Fruit fly (Drosophila melanogaster): ENCODE measurements around the gene CG11693.

CG11693 gene

dm6 chr3R:8310678-8311077 is at the start of gene CG11693:
CG11693 (minus strand) TSS chr3R:8310778.
- TF ChIP-seq h (optimal IDR thresholded peaks at IDR 0.05), result no peak
- no peak for TF ChIP-seq insv (optimal IDR thresholded peaks at IDR 0.05)
- TF ChIP-seq Myc (optimal IDR thresholded peaks at IDR 0.05), result no peak
- TF ChIP-seq Sin3A (optimal IDR thresholded peaks at IDR 0.05), result no peak
- TF ChIP-seq ttk (optimal IDR thresholded peaks at IDR 0.05), result no peak
- TF ChIP-seq psq (optimal IDR thresholded peaks at IDR 0.05), result no peak

- TF ChIP-seq ttk (optimal IDR thresholded peaks at IDR 0.05) (no peak), insv (optimal IDR thresholded peaks at IDR 0.05) (no peak), Myc (optimal IDR thresholded peaks at IDR 0.05) (no peak), psq (optimal IDR thresholded peaks at IDR 0.05) (no peak), Sin3A (optimal IDR thresholded peaks at IDR 0.05) (no peak), h (optimal IDR thresholded peaks at IDR 0.05) (no peak)
Observed at dm6 chr3R:8358004-8358403, 47.4 kb upstream of the CG11693 start.

DNA sequence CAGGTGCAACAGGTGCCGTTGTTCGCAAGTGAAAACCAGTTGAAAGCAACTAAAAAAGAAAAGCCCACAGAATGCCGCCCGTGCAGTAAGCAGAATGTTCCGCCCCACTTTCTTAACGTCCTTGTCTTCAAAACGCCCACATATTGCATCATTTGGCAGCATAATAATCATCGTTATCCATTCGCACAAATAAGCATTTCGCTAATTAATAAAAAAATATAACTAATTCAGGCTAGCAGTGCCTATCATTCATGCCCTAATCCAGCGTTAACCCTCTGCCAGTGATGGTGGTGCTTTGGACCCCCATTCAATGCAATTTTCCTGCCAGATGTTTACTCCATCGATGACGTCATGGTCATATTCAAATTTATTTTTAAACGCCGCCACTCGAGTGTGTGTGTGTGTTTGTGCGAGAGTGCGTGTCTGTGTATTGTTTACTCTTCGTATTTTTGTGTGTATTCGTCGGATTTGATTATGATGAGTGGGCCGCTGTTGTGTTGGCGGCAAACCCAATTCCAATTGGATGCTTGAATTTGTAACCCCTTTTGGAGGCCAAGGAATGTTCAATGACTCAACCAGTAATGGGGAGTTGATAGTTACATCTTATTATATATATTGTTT is 46.9 kb upstream of the CG11693 start:
- TF ChIP-seq Sin3A (optimal IDR thresholded peaks at IDR 0.05) (no peak), psq (optimal IDR thresholded peaks at IDR 0.05) (no peak), h (optimal IDR thresholded peaks at IDR 0.05) (no peak)

DNA sequence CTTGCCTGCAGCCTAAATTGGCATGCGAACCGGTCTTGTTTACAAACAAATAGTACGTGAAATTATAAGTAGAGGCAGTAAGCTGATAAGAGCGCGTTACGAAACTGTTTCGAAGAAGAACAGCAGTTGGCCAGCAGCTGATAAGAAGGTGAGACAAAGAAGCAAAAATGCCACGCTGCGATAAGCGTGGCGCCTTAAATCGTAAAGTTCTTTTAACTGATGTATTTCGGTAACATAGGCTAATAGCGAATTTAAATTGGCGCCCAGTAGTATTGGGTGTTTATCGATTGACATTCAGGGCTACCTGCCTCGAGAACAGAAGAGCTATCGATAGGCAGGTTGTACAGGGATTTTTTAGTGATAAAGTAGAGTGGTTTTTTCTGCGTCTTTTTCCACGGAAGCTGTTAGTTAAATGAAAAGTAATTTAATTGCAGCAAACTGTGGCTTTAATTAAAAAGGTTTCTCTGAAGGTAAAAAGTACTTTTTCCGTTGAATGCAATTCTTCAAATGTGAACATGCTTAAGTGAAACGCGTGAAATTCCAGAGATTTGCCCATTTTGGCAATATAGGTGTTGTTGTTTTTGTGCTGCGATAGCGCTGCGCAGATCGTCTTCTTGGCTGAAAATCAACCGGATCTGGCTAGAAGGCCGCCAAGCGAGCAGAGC is 46.2 kb upstream of the CG11693 start, which contains the start of gene stck:
stck (plus strand) TSS at position 353 of the 665 bp plus-strand sequence.
- TF ChIP-seq Sin3A (optimal IDR thresholded peaks at IDR 0.05), result no peak
- TF ChIP-seq insv (optimal IDR thresholded peaks at IDR 0.05), result no peak
- TF ChIP-seq Myc (optimal IDR thresholded peaks at IDR 0.05), result no peak
- TF ChIP-seq ttk (optimal IDR thresholded peaks at IDR 0.05), result no peak
- TF ChIP-seq h (optimal IDR thresholded peaks at IDR 0.05), result no peak
- TF ChIP-seq psq (optimal IDR thresholded peaks at IDR 0.05), result no peak

DNA sequence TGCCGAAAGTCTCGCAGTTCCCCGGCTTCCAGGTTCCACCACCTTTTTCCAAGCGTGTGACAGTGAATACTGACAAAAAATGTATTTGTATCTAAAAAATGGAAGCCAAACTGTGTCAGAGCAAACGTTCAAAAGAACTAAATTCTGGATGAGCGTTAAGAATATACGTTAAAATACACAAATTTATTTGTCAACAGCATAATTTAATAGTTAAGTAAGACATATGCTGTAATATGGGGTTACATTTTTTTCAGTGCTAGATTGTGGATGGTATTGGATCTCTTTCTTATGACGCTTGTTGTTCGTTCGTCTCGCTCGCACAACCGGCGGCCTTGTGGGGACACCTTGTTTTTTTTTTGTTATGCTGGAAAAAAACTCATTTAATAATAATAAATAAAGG is 45.0 kb upstream of the CG11693 start:
- TF ChIP-seq h (optimal IDR thresholded peaks at IDR 0.05) (no peak), psq (optimal IDR thresholded peaks at IDR 0.05) (no peak), ttk (optimal IDR thresholded peaks at IDR 0.05) (no peak), Myc (optimal IDR thresholded peaks at IDR 0.05) (no peak), Sin3A (optimal IDR thresholded peaks at IDR 0.05) (no peak), insv (optimal IDR thresholded peaks at IDR 0.05) (no peak)

DNA sequence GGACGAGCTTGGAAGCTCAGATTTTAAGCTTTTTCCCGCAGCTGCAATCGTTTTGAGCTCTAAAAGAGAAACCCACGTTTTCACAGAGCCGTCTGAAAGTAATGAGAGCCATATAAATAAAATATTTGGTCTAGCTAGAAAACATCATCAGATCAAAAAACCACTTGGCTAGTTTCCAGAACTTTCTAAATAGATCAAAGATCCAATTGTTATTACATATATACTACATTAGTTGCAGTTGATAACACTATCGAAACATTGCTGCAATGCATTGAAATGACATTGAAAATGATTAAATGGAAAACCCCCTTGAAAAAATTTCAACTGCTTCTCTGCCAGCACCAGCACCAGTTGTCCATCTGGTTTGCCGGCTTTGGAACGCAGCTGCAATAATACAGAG is 44.4 kb upstream of the CG11693 start:
- no peak for TF ChIP-seq psq (optimal IDR thresholded peaks at IDR 0.05)
- TF ChIP-seq Myc (optimal IDR thresholded peaks at IDR 0.05), result no peak
- no peak for TF ChIP-seq insv (optimal IDR thresholded peaks at IDR 0.05)
- no peak for TF ChIP-seq ttk (optimal IDR thresholded peaks at IDR 0.05)
- TF ChIP-seq Sin3A (optimal IDR thresholded peaks at IDR 0.05), result no peak
- TF ChIP-seq h (optimal IDR thresholded peaks at IDR 0.05), result no peak

DNA sequence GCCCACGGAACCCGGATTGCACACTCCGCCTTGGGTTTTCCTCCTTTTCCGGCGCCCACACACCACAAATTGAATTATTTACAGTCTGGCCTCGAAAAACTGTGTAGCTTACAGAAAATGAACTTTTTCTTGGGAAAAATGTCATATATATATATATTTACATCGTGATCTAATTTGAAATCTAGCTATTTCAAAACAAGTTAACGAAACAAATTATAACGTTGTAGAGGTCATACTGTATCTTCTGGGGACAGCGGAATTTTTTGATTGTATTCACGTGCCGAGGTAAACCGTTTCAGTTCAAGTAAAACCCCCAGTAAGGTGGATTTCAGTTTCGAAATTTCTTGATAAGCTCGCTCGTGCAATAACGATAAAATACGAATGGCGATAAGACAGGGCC is 43.9 kb upstream of the CG11693 start:
- TF ChIP-seq insv (optimal IDR thresholded peaks at IDR 0.05) (no peak), ttk (optimal IDR thresholded peaks at IDR 0.05) (no peak), Sin3A (optimal IDR thresholded peaks at IDR 0.05) (no peak), psq (optimal IDR thresholded peaks at IDR 0.05) (no peak), Myc (optimal IDR thresholded peaks at IDR 0.05) (no peak), h (optimal IDR thresholded peaks at IDR 0.05) (no peak)

DNA sequence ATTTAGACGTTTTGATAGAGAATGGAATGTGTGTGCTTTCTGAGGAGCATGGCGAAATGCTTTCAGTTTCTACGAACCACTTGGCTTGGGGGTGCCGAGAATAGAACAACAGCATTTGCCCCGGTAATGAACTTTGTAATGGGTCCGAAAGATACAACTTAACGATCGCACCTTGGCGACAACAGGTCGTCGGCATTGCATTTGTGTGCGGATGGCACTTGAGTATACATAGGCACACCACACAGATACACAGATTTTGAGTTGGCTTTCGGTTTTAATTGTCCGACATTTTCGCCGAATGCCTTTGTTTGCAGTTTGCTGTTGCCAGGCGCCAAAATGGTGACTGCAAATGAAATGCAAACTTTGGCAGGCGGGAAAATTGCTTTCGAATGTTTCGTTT is 43.4 kb upstream of the CG11693 start:
- TF ChIP-seq Sin3A (optimal IDR thresholded peaks at IDR 0.05), result no peak
- no peak for TF ChIP-seq h (optimal IDR thresholded peaks at IDR 0.05)
- no peak for TF ChIP-seq Myc (optimal IDR thresholded peaks at IDR 0.05)
- no peak for TF ChIP-seq psq (optimal IDR thresholded peaks at IDR 0.05)
- TF ChIP-seq ttk (optimal IDR thresholded peaks at IDR 0.05), result no peak

- TF ChIP-seq Myc (optimal IDR thresholded peaks at IDR 0.05) (no peak), Sin3A (optimal IDR thresholded peaks at IDR 0.05) (no peak), h (optimal IDR thresholded peaks at IDR 0.05) (no peak), ttk (optimal IDR thresholded peaks at IDR 0.05) (no peak), insv (optimal IDR thresholded peaks at IDR 0.05) (no peak), psq (optimal IDR thresholded peaks at IDR 0.05) (no peak)
Observed at dm6 chr3R:8352961-8353728, 42.6 kb upstream of the CG11693 start.

DNA sequence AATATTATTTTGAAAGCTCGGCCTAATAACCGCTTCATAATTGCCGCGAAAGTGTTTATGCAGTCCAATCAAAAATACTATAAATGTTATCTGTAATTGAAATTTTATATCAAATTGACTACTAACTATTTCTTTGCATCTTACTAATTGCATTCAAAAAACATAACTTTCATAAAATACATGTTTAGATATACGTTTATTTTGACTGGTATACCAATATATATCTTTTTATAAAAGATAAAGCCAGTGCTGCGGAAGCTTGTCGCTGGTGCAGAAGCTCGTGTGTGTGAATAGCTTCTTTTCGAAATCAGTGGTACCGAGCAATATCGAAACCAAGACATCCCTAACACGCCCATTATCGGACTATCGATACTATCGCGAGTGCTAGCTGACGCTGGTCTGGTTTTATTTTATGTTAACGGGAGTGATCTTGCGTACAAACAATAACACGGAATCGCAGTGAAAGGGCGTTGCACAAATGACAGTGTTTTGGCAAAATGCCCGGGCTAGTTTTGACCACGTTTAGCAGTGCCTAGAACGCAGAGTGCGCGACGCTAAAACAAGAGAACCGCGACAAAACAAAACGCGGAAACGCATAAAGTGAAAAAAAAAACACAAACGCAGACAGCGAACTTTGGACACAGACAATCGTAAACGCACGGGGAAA is 39.0 kb upstream of the CG11693 start, which contains the start of gene Atg13:
Atg13 (plus strand) TSS at position 367 of the 667 bp plus-strand sequence.
- TF ChIP-seq h (optimal IDR thresholded peaks at IDR 0.05) (no peak), insv (optimal IDR thresholded peaks at IDR 0.05) (no peak), psq (optimal IDR thresholded peaks at IDR 0.05) (no peak), Myc (optimal IDR thresholded peaks at IDR 0.05) (no peak), ttk (optimal IDR thresholded peaks at IDR 0.05) (no peak), Sin3A (optimal IDR thresholded peaks at IDR 0.05) (no peak)

DNA sequence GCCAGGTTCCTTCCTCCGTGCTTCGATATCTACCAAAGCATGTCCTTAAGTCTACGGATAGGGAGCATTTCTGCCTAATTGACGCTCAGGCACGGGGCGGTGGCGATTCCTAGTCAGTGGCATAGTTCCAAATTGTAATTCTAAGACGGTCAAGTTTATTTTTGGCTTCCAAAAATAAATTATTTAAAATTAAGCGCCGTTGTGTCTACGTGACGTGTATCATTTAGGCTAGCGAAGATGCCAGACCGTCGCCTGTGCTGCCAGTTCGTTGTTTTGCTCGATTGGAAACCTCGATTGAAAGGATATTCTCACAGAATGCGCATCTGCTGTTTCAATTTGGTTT is 38.5 kb upstream of the CG11693 start:
- TF ChIP-seq ttk (optimal IDR thresholded peaks at IDR 0.05), result no peak
- TF ChIP-seq psq (optimal IDR thresholded peaks at IDR 0.05), result no peak
- TF ChIP-seq Sin3A (optimal IDR thresholded peaks at IDR 0.05), result no peak
- no peak for TF ChIP-seq insv (optimal IDR thresholded peaks at IDR 0.05)
- no peak for TF ChIP-seq Myc (optimal IDR thresholded peaks at IDR 0.05)
- TF ChIP-seq h (optimal IDR thresholded peaks at IDR 0.05), result no peak

DNA sequence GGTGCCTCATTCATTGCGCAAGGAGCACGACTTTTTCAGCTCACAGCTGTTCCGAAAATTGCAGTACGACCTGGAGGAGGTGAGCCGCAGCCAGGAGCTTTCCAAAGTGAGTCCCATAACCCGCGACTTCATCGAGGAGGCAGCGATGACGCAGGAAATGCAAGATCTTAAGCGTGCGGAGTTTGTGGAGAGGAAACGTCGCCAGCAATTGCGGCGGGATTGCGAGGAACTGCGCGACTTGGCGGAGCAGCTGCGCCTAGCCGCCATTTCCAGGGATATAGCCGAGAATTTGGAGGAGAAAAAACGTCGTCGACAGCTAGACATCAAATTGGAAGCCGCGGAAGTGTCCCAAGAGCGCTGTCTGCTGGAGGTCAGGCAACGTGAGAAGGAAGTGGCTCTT is 37.3 kb upstream of the CG11693 start:
- TF ChIP-seq Sin3A (optimal IDR thresholded peaks at IDR 0.05) (no peak), psq (optimal IDR thresholded peaks at IDR 0.05) (no peak)

Data from Kc167 (cell line).